Worm (Caenorhabditis elegans) whole organism, late embryonic: ENCODE measurements around the gene cah-4.

Experiments used
- C38D4.7 ChIP-seq: fragments of 200-800 bp; sonication (Bioruptor generic); optimal IDR thresholded peaks from 2 replicates; lab custom pipeline; 2018; ENCODE audit warnings: mild to moderate bottlenecking, missing genetic modification characterization, moderate library complexity, missing compliant biosample characterization
- K02D7.2 ChIP-seq: sonication (generic microtip); optimal IDR thresholded peaks from 2 replicates; lab custom pipeline; 2017; ENCODE audit warnings: mild to moderate bottlenecking, missing genetic modification characterization, missing compliant biosample characterization
- T23F11.4 ChIP-seq: fragments of 200-800 bp; sonication (Bioruptor generic); optimal IDR thresholded peaks from 2 replicates; lab custom pipeline; 2018; ENCODE audit warnings: mild to moderate bottlenecking, missing genetic modification characterization, missing compliant biosample characterization
- Y22D7AL.16 ChIP-seq: sonication (generic microtip); optimal IDR thresholded peaks from 2 replicates; lab custom pipeline; 2016; ENCODE audit warnings: missing genetic modification characterization, missing compliant biosample characterization
- ama-1 ChIP-seq: fragments of 150-350 bp; optimal IDR thresholded peaks from 2 replicates; lab custom pipeline; 2014
- ceh-18 ChIP-seq: sonication (generic microtip); optimal IDR thresholded peaks from 2 replicates; lab custom pipeline; 2016; ENCODE audit warnings: missing genetic modification characterization, missing compliant biosample characterization
- ceh-19 ChIP-seq: fragments of 200-800 bp; sonication (Bioruptor generic); optimal IDR thresholded peaks from 2 replicates; lab custom pipeline; 2018; ENCODE audit warnings: mild to moderate bottlenecking, missing genetic modification characterization, missing compliant biosample characterization
- ceh-2 ChIP-seq: sonication (generic microtip); optimal IDR thresholded peaks from 2 replicates; lab custom pipeline; 2016; ENCODE audit warnings: missing genotype, missing genetic modification characterization, missing compliant biosample characterization
- ceh-22 ChIP-seq: sonication (generic microtip); optimal IDR thresholded peaks from 2 replicates; lab custom pipeline; 2017; ENCODE audit warnings: missing biosample characterization, missing genetic modification characterization
- ceh-24 ChIP-seq: sonication (generic microtip); optimal IDR thresholded peaks from 2 replicates; lab custom pipeline; 2016; ENCODE audit warnings: mild to moderate bottlenecking, missing genetic modification characterization, missing compliant biosample characterization
- ceh-31 ChIP-seq: sonication (generic microtip); optimal IDR thresholded peaks from 2 replicates; lab custom pipeline; 2016; ENCODE audit warnings: missing genetic modification characterization, missing compliant biosample characterization
- ceh-34 ChIP-seq: sonication (generic microtip); optimal IDR thresholded peaks from 2 replicates; lab custom pipeline; 2016; ENCODE audit warnings: mild to moderate bottlenecking, missing genetic modification characterization, missing compliant biosample characterization
- ceh-45 ChIP-seq: fragments of 200-800 bp; sonication (Bioruptor generic); IDR thresholded peaks from 2 replicates; pipeline ENCODE4 v1.3.6; 2022; ENCODE audit warnings: missing genetic modification reagents, missing genetic modification characterization, missing compliant biosample characterization
- ceh-6 ChIP-seq: fragments of 200-800 bp; sonication (Bioruptor generic); optimal IDR thresholded peaks from 2 replicates; lab custom pipeline; 2018; ENCODE audit warnings: mild to moderate bottlenecking, missing genetic modification characterization, missing compliant biosample characterization
- ceh-9 ChIP-seq: sonication (generic microtip); optimal IDR thresholded peaks from 2 replicates; lab custom pipeline; 2016; ENCODE audit warnings: mild to moderate bottlenecking, missing genetic modification characterization, inconsistent platforms, missing compliant biosample characterization
- che-1 ChIP-seq: sonication (generic microtip); optimal IDR thresholded peaks from 2 replicates; lab custom pipeline; 2016; ENCODE audit warnings: mild to moderate bottlenecking, missing genetic modification characterization, missing compliant biosample characterization
- dmd-4 ChIP-seq: sonication (generic microtip); optimal IDR thresholded peaks from 2 replicates; lab custom pipeline; 2016; ENCODE audit warnings: borderline replicate concordance, missing genetic modification characterization, missing compliant biosample characterization
- dve-1 ChIP-seq: sonication (generic microtip); optimal IDR thresholded peaks from 2 replicates; lab custom pipeline; 2017; ENCODE audit warnings: antibody characterized with exemption, mild to moderate bottlenecking, missing genetic modification characterization, missing compliant biosample characterization
- eyg-1 ChIP-seq: sonication (generic microtip); optimal IDR thresholded peaks from 2 replicates; lab custom pipeline; 2016; ENCODE audit warnings: missing genotype, missing genetic modification characterization, missing compliant biosample characterization
- fax-1 ChIP-seq: sonication (generic microtip); optimal IDR thresholded peaks from 2 replicates; lab custom pipeline; 2016; ENCODE audit warnings: missing genotype, missing genetic modification characterization, missing compliant biosample characterization
- fkh-10 ChIP-seq: fragments of 150-350 bp; optimal IDR thresholded peaks from 2 replicates; lab custom pipeline; 2014; ENCODE audit warnings: missing biosample characterization, missing genetic modification reagents, missing genetic modification characterization
- fkh-6 ChIP-seq: sonication (generic microtip); optimal IDR thresholded peaks from 2 replicates; lab custom pipeline; 2016; ENCODE audit warnings: missing genetic modification characterization, missing compliant biosample characterization
- gmeb-2 ChIP-seq: sonication (generic microtip); optimal IDR thresholded peaks from 2 replicates; lab custom pipeline; 2016; ENCODE audit warnings: missing genetic modification characterization, inconsistent platforms, missing compliant biosample characterization
- hlh-13 ChIP-seq: fragments of 200-800 bp; sonication (Bioruptor generic); optimal IDR thresholded peaks from 2 replicates; lab custom pipeline; 2018; ENCODE audit warnings: mild to moderate bottlenecking, missing genetic modification characterization, missing compliant biosample characterization
- hlh-15 ChIP-seq: sonication (generic microtip); optimal IDR thresholded peaks from 2 replicates; lab custom pipeline; 2016; ENCODE audit warnings: missing genetic modification characterization, missing compliant biosample characterization
- hlh-30 ChIP-seq: sonication (generic microtip); optimal IDR thresholded peaks from 2 replicates; lab custom pipeline; 2017; ENCODE audit warnings: antibody characterized with exemption, missing genetic modification characterization, missing compliant biosample characterization; ENCODE audit not compliant: insufficient read depth
- hlh-6 ChIP-seq: sonication (generic microtip); optimal IDR thresholded peaks from 2 replicates; lab custom pipeline; 2016; ENCODE audit warnings: missing genotype, missing genetic modification characterization, missing compliant biosample characterization
- lin-11 ChIP-seq: fragments of 200-800 bp; sonication (Bioruptor generic); optimal IDR thresholded peaks from 2 replicates; lab custom pipeline; 2018; ENCODE audit warnings: mild to moderate bottlenecking, missing genetic modification characterization, missing compliant biosample characterization
- nfya-1 ChIP-seq: sonication (generic microtip); optimal IDR thresholded peaks from 2 replicates; lab custom pipeline; 2017; ENCODE audit warnings: missing genetic modification characterization, mild to moderate bottlenecking, missing compliant biosample characterization, antibody characterized with exemption, moderate library complexity
- nhr-11 ChIP-seq: fragments of 150-350 bp; optimal IDR thresholded peaks from 2 replicates; lab custom pipeline; 2014; ENCODE audit warnings: missing biosample characterization, missing genetic modification characterization
- odd-2 ChIP-seq: sonication (generic microtip); optimal IDR thresholded peaks from 2 replicates; lab custom pipeline; 2017; ENCODE audit warnings: antibody characterized with exemption, mild to moderate bottlenecking, missing genetic modification characterization, missing compliant biosample characterization
- pag-3 ChIP-seq: sonication (generic microtip); optimal IDR thresholded peaks from 2 replicates; lab custom pipeline; 2016; ENCODE audit warnings: missing compliant biosample characterization, missing genetic modification characterization, borderline replicate concordance
- pax-1 ChIP-seq: fragments of 150-350 bp; optimal IDR thresholded peaks from 2 replicates; lab custom pipeline; 2014; ENCODE audit warnings: missing biosample characterization, missing genetic modification characterization
- pha-2 ChIP-seq: sonication (generic microtip); optimal IDR thresholded peaks from 2 replicates; lab custom pipeline; 2017; ENCODE audit warnings: mild to moderate bottlenecking, missing genetic modification characterization, missing compliant biosample characterization
- pha-4 ChIP-seq: fragments of 150-350 bp; optimal IDR thresholded peaks from 2 replicates; lab custom pipeline; 2018; ENCODE audit warnings: missing biosample characterization, missing genetic modification reagents, missing genetic modification characterization
- pqm-1 ChIP-seq: sonication (generic microtip); optimal IDR thresholded peaks from 2 replicates; lab custom pipeline; 2016; ENCODE audit warnings: missing genetic modification characterization, missing compliant biosample characterization
- ref-2 ChIP-seq: sonication (generic microtip); optimal IDR thresholded peaks from 2 replicates; lab custom pipeline; 2016; ENCODE audit warnings: missing genetic modification characterization, missing compliant biosample characterization
- sdc-2 ChIP-seq: sonication (generic microtip); optimal IDR thresholded peaks from 2 replicates; lab custom pipeline; 2016; ENCODE audit warnings: missing genotype, missing genetic modification characterization, missing compliant biosample characterization
- sox-4 ChIP-seq: sonication (generic microtip); optimal IDR thresholded peaks from 2 replicates; lab custom pipeline; 2017; ENCODE audit warnings: mild to moderate bottlenecking, missing genetic modification characterization, inconsistent platforms, missing compliant biosample characterization
- syd-9 ChIP-seq: sonication (generic microtip); optimal IDR thresholded peaks from 2 replicates; lab custom pipeline; 2016; ENCODE audit warnings: mild to moderate bottlenecking, missing genetic modification characterization, moderate library complexity, missing compliant biosample characterization
- tbx-7 ChIP-seq: sonication (generic microtip); optimal IDR thresholded peaks from 2 replicates; lab custom pipeline; 2016; ENCODE audit warnings: missing genotype, missing genetic modification characterization, missing compliant biosample characterization
- ttx-3 ChIP-seq: sonication (generic microtip); optimal IDR thresholded peaks from 2 replicates; lab custom pipeline; 2016; ENCODE audit warnings: missing genetic modification reagents, missing genetic modification characterization, missing compliant biosample characterization
- unc-3 ChIP-seq, 2 experiments: fragments of 200-800 bp in 1 of 2; sonication (Bioruptor generic) in 1 of 2; sonication (generic microtip) in 1 of 2; conservative IDR thresholded peaks in 1 of 2; optimal IDR thresholded peaks in 1 of 2; 2 replicates each; pipeline versions ENCODE4 v1.3.6 to Lab custom; 2016 to 2022; ENCODE audit warnings: missing compliant biosample characterization in 2 of 2, missing genetic modification characterization in 2 of 2, missing genetic modification reagents in 1 of 2
- unc-42 ChIP-seq: sonication (generic microtip); optimal IDR thresholded peaks from 2 replicates; lab custom pipeline; 2016; ENCODE audit warnings: missing genotype, missing genetic modification characterization, missing compliant biosample characterization
- unc-86 ChIP-seq: sonication (generic microtip); optimal IDR thresholded peaks from 2 replicates; lab custom pipeline; 2016; ENCODE audit warnings: missing genetic modification characterization, missing compliant biosample characterization
- zip-5 ChIP-seq: sonication (generic microtip); optimal IDR thresholded peaks from 2 replicates; lab custom pipeline; 2016; ENCODE audit warnings: missing genetic modification characterization, missing compliant biosample characterization
- ztf-16 ChIP-seq: sonication (generic microtip); optimal IDR thresholded peaks from 2 replicates; lab custom pipeline; 2017; ENCODE audit warnings: missing genetic modification characterization, missing compliant biosample characterization

cah-4 gene

DNA sequence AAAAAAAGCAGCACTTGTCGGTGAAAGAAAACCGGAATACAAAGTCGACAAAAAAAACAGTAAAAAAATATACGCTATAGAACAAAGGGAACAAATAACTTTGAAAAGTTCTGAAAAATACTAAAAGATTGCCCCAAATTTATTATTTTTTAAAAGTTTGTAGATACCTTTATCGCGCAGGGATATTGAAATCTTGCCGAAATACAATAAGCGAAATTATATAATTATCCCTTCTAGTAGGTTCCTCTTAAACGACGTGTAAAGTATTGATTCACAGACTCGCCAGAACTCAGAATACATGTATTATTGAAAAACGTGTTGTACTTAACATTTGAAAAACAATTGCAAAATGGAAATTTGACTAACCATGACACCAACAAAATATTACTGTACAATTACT lies 28.0 kb upstream of the cah-4 start (continued):
- no peak for TF ChIP-seq ceh-18 (tag; lab: Kevin White, UChicago)
- TF ChIP-seq fkh-10 (GFP tag; lab: Kevin White, UChicago) = no peak
- TF ChIP-seq unc-3 (GFP tag; conservative IDR thresholded peaks at IDR 0.05; lab: Robert Waterston, UW) = no peak
- TF ChIP-seq unc-3 (tag; optimal IDR thresholded peaks at IDR 0.05; lab: Kevin White, UChicago) = no peak
- peak; percentile 65 for TF ChIP-seq ceh-31 (tag; lab: Kevin White, UChicago)
- TF ChIP-seq che-1 (tag; lab: Kevin White, UChicago) = no peak
- no peak for TF ChIP-seq odd-2 (tag; lab: Kevin White, UChicago)
- no peak for TF ChIP-seq unc-86 (tag; lab: Kevin White, UChicago)
- TF ChIP-seq K02D7.2 (tag; lab: Kevin White, UChicago) = no peak
- TF ChIP-seq ztf-16 (tag; lab: Kevin White, UChicago) = no peak
- no peak for TF ChIP-seq syd-9 (tag; lab: Kevin White, UChicago)
- no peak for TF ChIP-seq eyg-1 (tag; lab: Kevin White, UChicago)
- TF ChIP-seq pqm-1 = no peak
- TF ChIP-seq ceh-6 (GFP tag; lab: Kevin White, UChicago) = no peak
- no peak for TF ChIP-seq hlh-6
- TF ChIP-seq lin-11 (tag; lab: Kevin White, UChicago) = no peak
- no peak for TF ChIP-seq nhr-11
- TF ChIP-seq ceh-2 = peak; percentile 0
- no peak for TF ChIP-seq pha-4 (tag; lab: Kevin White, UChicago)
- no peak for TF ChIP-seq Y22D7AL.16
- peak; percentile 61 for TF ChIP-seq unc-42 (tag; lab: Kevin White, UChicago)
- TF ChIP-seq ceh-34 (tag; lab: Kevin White, UChicago) = no peak
- no peak for TF ChIP-seq fax-1
- peak; percentile 13 for TF ChIP-seq nfya-1
- TF ChIP-seq ama-1 (lab: Kevin White, UChicago) = no peak
- TF ChIP-seq hlh-13 (GFP tag; lab: Kevin White, UChicago) = no peak
- TF ChIP-seq dmd-4 = no peak
- TF ChIP-seq T23F11.4 (GFP tag; lab: Kevin White, UChicago) = no peak
- TF ChIP-seq pax-1 (tag; lab: Kevin White, UChicago) = no peak
- no peak for TF ChIP-seq hlh-30 (tag; lab: Kevin White, UChicago)
- TF ChIP-seq C38D4.7 (GFP tag; lab: Kevin White, UChicago) = no peak

DNA sequence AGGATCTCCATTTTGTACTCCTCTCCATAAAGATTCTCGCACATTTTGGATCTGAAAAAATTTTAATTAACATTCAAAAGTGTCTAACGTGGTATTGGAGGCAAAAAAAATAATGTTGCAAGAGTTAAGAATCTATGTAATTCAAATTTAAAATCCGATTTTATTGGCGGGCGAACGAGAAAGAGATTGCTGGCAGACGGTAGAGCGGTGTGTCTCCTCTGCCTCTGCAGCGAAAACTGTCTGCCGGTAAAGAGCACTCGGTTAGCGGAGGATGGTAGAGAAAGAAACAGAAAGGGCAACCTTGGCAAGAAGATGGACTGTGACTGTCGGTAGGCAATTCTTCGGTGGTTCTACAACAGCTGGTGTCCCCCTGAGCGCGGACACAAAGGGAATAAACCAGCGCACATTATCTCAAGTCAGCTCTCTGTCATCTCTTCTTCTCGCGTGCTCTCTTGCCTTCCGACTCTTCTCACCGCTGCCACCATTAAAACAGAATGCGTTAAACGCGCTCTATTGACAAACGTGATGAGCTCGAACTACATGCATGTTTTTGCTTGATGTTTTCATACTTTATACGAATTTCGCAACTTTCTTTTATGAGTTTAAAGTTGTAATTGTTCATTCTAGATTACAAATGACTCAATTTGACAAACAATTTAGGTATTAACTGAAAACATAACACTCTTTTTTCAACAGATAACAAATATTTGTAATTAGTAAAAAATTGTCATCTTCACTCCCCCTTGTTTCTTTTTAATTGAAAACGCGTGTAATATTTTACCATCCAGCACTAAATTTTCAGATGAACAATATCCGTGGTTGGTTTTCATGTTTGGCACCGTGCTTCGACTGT lies 23.3 kb upstream of the cah-4 start, which contains the start of the genes cdk-4 and F18H3.1:
Gene cdk-4, minus strand, starts transcription at position 51 of the 853 bp plus-strand sequence.
Gene F18H3.1, plus strand, starts transcription at position 803 of the 853 bp plus-strand sequence.
- TF ChIP-seq che-1 (tag; lab: Kevin White, UChicago) (no peak), syd-9 (tag; lab: Kevin White, UChicago) (no peak), ceh-22 (tag; lab: Kevin White, UChicago) (peak; percentile 4), odd-2 (tag; lab: Kevin White, UChicago) (no peak), ceh-18 (tag; lab: Kevin White, UChicago) (no peak), gmeb-2 (tag; lab: Kevin White, UChicago) (no peak), ref-2 (tag; lab: Kevin White, UChicago) (peak; percentile 75), nhr-11 (no peak), ceh-2 (no peak), ceh-24 (tag; lab: Kevin White, UChicago) (no peak), hlh-13 (GFP tag; lab: Kevin White, UChicago) (no peak), T23F11.4 (GFP tag; lab: Kevin White, UChicago) (no peak), zip-5 (tag; lab: Kevin White, UChicago) (no peak), lin-11 (tag; lab: Kevin White, UChicago) (no peak), eyg-1 (tag; lab: Kevin White, UChicago) (no peak), ceh-6 (GFP tag; lab: Kevin White, UChicago) (no peak), Y22D7AL.16 (no peak), ceh-9 (tag; lab: Kevin White, UChicago) (no peak), fkh-6 (tag; lab: Kevin White, UChicago) (no peak), C38D4.7 (GFP tag; lab: Kevin White, UChicago) (no peak), unc-42 (tag; lab: Kevin White, UChicago) (peak; percentile 16), ztf-16 (tag; lab: Kevin White, UChicago) (no peak), hlh-15 (tag; lab: Kevin White, UChicago) (no peak), ceh-19 (GFP tag; lab: Kevin White, UChicago) (no peak), nfya-1 (peak; percentile 41), ttx-3 (tag; lab: Kevin White, UChicago) (no peak), pha-2 (tag; lab: Kevin White, UChicago) (no peak), ceh-45 (GFP tag; lab: Robert Waterston, UW) (no peak), dve-1 (tag; lab: Kevin White, UChicago) (no peak), pag-3 (tag; lab: Kevin White, UChicago) (no peak), sdc-2 (tag; lab: Kevin White, UChicago) (peak; percentile 84), pax-1 (tag; lab: Kevin White, UChicago) (no peak), sox-4 (tag; lab: Kevin White, UChicago) (no peak), tbx-7 (tag; lab: Kevin White, UChicago) (no peak), ceh-31 (tag; lab: Kevin White, UChicago) (peak; percentile 66)
